Worm (Caenorhabditis elegans): ENCODE measurements around the gene fbxa-190.

fbxa-190 gene

ce11 chrX:1360631-1361030, 11.2 kb upstream of the fbxa-190 start, which contains the start of gene F56C3.4:
Gene F56C3.4, minus strand, starts transcription at chrX:1360731.
- TF ChIP-seq ztf-29 (GFP tag; IDR thresholded peaks at IDR 0.05) (no peak), med-1 (GFP tag; optimal IDR thresholded peaks at IDR 0.05; ENCODE audit: insufficient read depth) (no peak), klf-2 (GFP tag; conservative IDR thresholded peaks at IDR 0.05) (no peak), cog-1 (tag; optimal IDR thresholded peaks at IDR 0.05) (no peak), tab-1 (GFP tag; IDR thresholded peaks at IDR 0.05) (no peak), ref-1 (GFP tag; conservative IDR thresholded peaks at IDR 0.05) (no peak), flt-1 (GFP tag; IDR thresholded peaks at IDR 0.05) (no peak)

DNA sequence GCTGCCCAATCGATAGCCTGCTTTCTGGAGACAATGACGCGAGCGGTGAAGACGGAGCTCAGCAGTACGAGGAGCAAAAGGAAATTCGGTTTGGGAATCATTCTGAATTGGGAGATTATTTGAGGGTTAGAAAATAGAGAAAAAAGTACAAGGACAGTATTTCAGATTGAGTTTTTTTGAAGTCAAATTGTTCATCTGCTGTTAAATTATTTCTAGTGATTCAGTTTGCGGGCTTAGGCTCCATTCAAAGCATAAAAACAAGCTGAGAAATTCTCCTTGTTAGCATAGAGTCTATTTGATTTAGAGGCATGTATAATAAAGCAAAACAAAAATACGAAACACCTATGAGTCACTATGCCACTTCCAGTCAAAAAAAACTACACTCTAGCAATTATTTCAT, 4.4 kb upstream of the fbxa-190 start, which contains the start of gene dgn-2:
dgn-2 (minus strand) TSS at position 101 of the 400 bp plus-strand sequence.
- TF ChIP-seq ztf-23 (GFP tag; IDR thresholded peaks at IDR 0.05) (no peak), T22C8.4 (GFP tag; IDR thresholded peaks at IDR 0.05) (no peak), ref-1 (GFP tag; conservative IDR thresholded peaks at IDR 0.05) (no peak), klf-2 (GFP tag; conservative IDR thresholded peaks at IDR 0.05) (no peak), cog-1 (tag; optimal IDR thresholded peaks at IDR 0.05) (no peak), flt-1 (GFP tag; IDR thresholded peaks at IDR 0.05) (no peak), ztf-29 (GFP tag; IDR thresholded peaks at IDR 0.05) (no peak), tab-1 (GFP tag; IDR thresholded peaks at IDR 0.05) (no peak), med-1 (GFP tag; optimal IDR thresholded peaks at IDR 0.05; ENCODE audit: insufficient read depth) (no peak)

DNA sequence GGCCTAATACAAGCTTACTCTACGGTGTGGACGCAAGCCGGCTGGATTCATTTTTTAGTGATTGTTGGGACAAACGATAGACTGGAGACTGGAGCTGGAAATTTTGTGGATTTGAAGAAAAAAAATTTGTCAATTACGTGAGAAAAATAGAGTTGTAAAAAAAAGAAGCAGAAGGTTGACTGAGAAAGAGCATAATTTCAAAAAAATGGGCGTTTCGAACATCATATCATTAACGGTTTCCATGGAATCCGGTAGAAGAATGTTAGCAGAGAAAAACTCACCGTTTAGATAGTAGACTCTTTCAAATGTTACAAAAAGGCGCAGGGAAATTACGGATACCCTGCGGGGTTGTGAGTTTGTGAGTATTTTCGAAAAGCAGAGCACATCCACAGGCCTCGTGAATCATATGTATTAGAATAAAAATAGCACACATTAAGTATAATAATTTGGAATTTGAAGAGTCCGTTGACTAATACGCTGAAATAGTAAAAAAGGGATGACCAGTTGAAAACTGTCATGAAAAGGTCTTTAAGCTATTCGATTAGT, 1.0 kb upstream of the fbxa-190 start, which contains the start of gene F56C3.7:
F56C3.7 (minus strand) TSS at position 51 of the 546 bp plus-strand sequence.
- TF ChIP-seq ztf-29 (GFP tag; IDR thresholded peaks at IDR 0.05) (no peak), ref-1 (GFP tag; conservative IDR thresholded peaks at IDR 0.05) (no peak), flt-1 (GFP tag; IDR thresholded peaks at IDR 0.05) (no peak), cog-1 (tag; optimal IDR thresholded peaks at IDR 0.05) (no peak), ztf-23 (GFP tag; IDR thresholded peaks at IDR 0.05) (no peak), T22C8.4 (GFP tag; IDR thresholded peaks at IDR 0.05) (no peak), med-1 (GFP tag; optimal IDR thresholded peaks at IDR 0.05; ENCODE audit: insufficient read depth) (no peak), tab-1 (GFP tag; IDR thresholded peaks at IDR 0.05) (no peak), klf-2 (GFP tag; conservative IDR thresholded peaks at IDR 0.05) (no peak)

DNA sequence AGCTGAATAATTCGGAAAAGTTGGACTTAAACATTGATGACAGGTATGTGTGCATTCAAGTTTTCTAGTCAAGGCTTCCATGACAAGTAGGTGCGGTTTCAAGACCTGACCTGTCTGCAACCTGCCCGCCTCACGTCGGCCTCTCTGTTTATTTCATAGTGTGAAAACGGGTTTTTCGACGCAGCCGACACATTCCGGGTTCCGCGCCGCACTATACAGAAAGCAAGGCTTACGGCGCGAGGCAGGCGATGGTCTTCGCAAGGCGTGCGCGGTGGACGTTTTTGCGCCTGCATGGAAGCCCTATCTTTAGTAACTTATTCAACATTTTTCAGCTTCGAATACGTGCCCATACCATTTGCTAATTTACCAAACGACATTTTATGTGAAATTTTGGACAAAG, 652 bp downstream of the fbxa-190 start:
- no peak for TF ChIP-seq ref-1 (GFP tag; conservative IDR thresholded peaks at IDR 0.05)
- no peak for TF ChIP-seq flt-1 (GFP tag; IDR thresholded peaks at IDR 0.05)
- no peak for TF ChIP-seq T22C8.4 (GFP tag; IDR thresholded peaks at IDR 0.05)
- no peak for TF ChIP-seq ztf-29 (GFP tag; IDR thresholded peaks at IDR 0.05)
- TF ChIP-seq med-1 (GFP tag; optimal IDR thresholded peaks at IDR 0.05; ENCODE audit: insufficient read depth), result no peak
- TF ChIP-seq tab-1 (GFP tag; IDR thresholded peaks at IDR 0.05), result no peak
- TF ChIP-seq cog-1 (tag; optimal IDR thresholded peaks at IDR 0.05), result no peak
- TF ChIP-seq klf-2 (GFP tag; conservative IDR thresholded peaks at IDR 0.05), result no peak
- no peak for TF ChIP-seq ztf-23 (GFP tag; IDR thresholded peaks at IDR 0.05)

DNA sequence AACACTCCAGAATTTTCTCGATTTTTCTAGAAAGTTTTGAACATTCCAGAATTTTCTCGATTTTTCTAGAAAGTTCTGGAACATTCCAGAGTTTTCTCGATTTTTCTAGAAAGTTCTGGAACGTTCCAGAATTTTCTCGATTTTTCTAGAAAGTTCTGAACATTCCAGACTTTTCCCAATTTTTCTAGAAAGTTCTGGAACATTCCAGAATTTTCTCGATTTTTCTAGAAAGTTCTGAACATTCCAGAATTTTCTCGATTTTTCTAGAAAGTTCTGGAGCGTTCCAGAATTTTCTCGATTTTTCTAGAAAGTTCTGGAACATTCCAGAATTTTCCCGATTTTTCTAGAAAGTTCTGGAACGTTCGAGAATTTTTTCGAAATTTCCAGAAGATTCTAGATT, 3.3 kb downstream of the fbxa-190 start:
- TF ChIP-seq T22C8.4 (GFP tag; IDR thresholded peaks at IDR 0.05) (0 out of 2 replicates have a peak, but pooled peaks have one; percentile 29), ztf-23 (GFP tag; IDR thresholded peaks at IDR 0.05) (0 out of 2 replicates have a peak, but pooled peaks have one; percentile 51), tab-1 (GFP tag; IDR thresholded peaks at IDR 0.05) (peak; percentile 83), ref-1 (GFP tag; conservative IDR thresholded peaks at IDR 0.05) (peak; percentile 75), flt-1 (GFP tag; IDR thresholded peaks at IDR 0.05) (peak; percentile 98), klf-2 (GFP tag; conservative IDR thresholded peaks at IDR 0.05) (0 out of 2 replicates have a peak, but pooled peaks have one; percentile 26)

DNA sequence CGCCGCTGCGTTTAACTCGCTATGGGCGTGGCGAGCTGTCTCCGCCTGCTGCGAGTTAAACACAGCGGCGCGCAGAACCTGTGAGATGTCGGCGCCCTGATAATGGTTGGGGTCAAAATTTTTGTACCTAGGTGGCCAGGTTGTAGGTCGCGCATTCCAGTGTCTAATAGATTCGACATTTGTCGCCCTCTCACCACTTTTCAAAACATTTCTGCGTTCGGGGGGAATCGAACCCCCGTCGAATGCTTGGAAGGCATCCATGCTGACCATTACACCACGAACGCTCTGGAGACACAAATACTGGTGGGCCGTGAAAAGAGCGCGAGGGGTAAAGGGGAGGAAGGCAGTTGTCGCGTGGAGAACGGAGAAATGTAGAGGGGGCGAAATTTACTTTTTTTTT, 7.6 kb downstream of the fbxa-190 start:
- TF ChIP-seq cog-1 (tag; optimal IDR thresholded peaks at IDR 0.05) (peak; percentile 81), tab-1 (GFP tag; IDR thresholded peaks at IDR 0.05) (peak; percentile 94), T22C8.4 (GFP tag; IDR thresholded peaks at IDR 0.05) (peak; percentile 91), flt-1 (GFP tag; IDR thresholded peaks at IDR 0.05) (peak; percentile 94), ref-1 (GFP tag; conservative IDR thresholded peaks at IDR 0.05) (peak; percentile 86), med-1 (GFP tag; optimal IDR thresholded peaks at IDR 0.05; ENCODE audit: insufficient read depth) (peak; percentile 59), ztf-23 (GFP tag; IDR thresholded peaks at IDR 0.05) (peak; percentile 93), klf-2 (GFP tag; conservative IDR thresholded peaks at IDR 0.05) (peak; percentile 92), ztf-29 (GFP tag; IDR thresholded peaks at IDR 0.05) (peak; percentile 91)

- TF ChIP-seq ztf-29 (GFP tag; IDR thresholded peaks at IDR 0.05), result no peak
- TF ChIP-seq ref-1 (GFP tag; conservative IDR thresholded peaks at IDR 0.05), result no peak
- no peak for TF ChIP-seq med-1 (GFP tag; optimal IDR thresholded peaks at IDR 0.05; ENCODE audit: insufficient read depth)
- TF ChIP-seq flt-1 (GFP tag; IDR thresholded peaks at IDR 0.05), result no peak
- no peak for TF ChIP-seq T22C8.4 (GFP tag; IDR thresholded peaks at IDR 0.05)
- no peak for TF ChIP-seq tab-1 (GFP tag; IDR thresholded peaks at IDR 0.05)
- TF ChIP-seq cog-1 (tag; optimal IDR thresholded peaks at IDR 0.05), result no peak
- no peak for TF ChIP-seq ztf-23 (GFP tag; IDR thresholded peaks at IDR 0.05)
- TF ChIP-seq klf-2 (GFP tag; conservative IDR thresholded peaks at IDR 0.05), result no peak
These were observed 9.8 kb downstream of the fbxa-190 start, which contains the start of gene F56C3.10 for ce11 chrX:1381565-1381964. Gene F56C3.10, minus strand, starts transcription at chrX:1381665.

DNA sequence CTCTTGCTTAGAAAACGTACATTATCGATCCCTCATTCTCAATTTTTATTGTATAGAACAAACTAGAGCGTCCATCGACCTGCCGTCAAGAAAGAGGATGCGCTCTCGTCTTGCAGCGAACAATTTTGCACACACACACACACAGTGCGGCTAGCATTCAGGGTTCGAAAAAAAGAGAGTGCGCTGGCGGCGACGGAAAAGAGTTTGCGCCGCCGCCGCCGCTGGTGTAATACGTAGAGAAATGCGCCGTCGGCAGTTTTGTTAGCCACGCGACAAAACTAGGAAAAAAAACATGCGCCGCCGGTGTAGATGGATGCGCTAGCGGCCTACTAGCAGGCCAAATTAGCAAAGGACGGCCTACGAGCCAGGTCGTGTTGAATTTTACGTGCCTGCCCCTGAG, 11.7 kb downstream of the fbxa-190 start:
- TF ChIP-seq ref-1 (GFP tag; conservative IDR thresholded peaks at IDR 0.05), result no peak
- TF ChIP-seq klf-2 (GFP tag; conservative IDR thresholded peaks at IDR 0.05), result no peak
- TF ChIP-seq flt-1 (GFP tag; IDR thresholded peaks at IDR 0.05), result no peak
- TF ChIP-seq tab-1 (GFP tag; IDR thresholded peaks at IDR 0.05), result no peak
- no peak for TF ChIP-seq ztf-29 (GFP tag; IDR thresholded peaks at IDR 0.05)
- TF ChIP-seq ztf-23 (GFP tag; IDR thresholded peaks at IDR 0.05), result no peak
- no peak for TF ChIP-seq med-1 (GFP tag; optimal IDR thresholded peaks at IDR 0.05; ENCODE audit: insufficient read depth)
- TF ChIP-seq cog-1 (tag; optimal IDR thresholded peaks at IDR 0.05), result no peak
- no peak for TF ChIP-seq T22C8.4 (GFP tag; IDR thresholded peaks at IDR 0.05)

DNA sequence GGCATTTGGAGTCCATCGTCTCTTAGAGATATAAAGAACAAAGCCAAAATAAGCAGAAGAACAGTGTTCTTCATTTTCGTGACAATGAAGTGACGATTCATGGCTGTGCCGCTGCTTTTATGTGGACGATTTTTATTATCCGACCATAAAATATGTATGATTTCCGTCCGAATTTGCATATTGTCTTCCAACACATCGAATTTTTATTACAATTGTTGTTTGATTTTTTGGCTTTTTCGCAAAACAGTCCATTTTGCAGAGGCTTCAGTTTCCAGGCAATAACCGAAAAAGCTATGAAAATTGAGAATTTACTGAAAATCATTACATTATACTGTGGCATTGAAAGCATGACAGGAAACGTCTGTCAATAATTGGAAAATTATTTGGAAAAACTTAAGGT, 12.7 kb downstream of the fbxa-190 start, which contains the start of gene F56C3.8:
F56C3.8 (minus strand) TSS at position 101 of the 400 bp plus-strand sequence.
- TF ChIP-seq klf-2 (GFP tag; conservative IDR thresholded peaks at IDR 0.05) (no peak), ref-1 (GFP tag; conservative IDR thresholded peaks at IDR 0.05) (no peak), flt-1 (GFP tag; IDR thresholded peaks at IDR 0.05) (no peak), cog-1 (tag; optimal IDR thresholded peaks at IDR 0.05) (no peak), med-1 (GFP tag; optimal IDR thresholded peaks at IDR 0.05; ENCODE audit: insufficient read depth) (no peak), T22C8.4 (GFP tag; IDR thresholded peaks at IDR 0.05) (no peak), ztf-29 (GFP tag; IDR thresholded peaks at IDR 0.05) (no peak), ztf-23 (GFP tag; IDR thresholded peaks at IDR 0.05) (no peak), tab-1 (GFP tag; IDR thresholded peaks at IDR 0.05) (no peak)
